Fruit fly (Drosophila melanogaster): Measurements from ENCODE around the gene CG14985.

- no peak for TF ChIP-seq psq (optimal IDR thresholded peaks at IDR 0.05)
- no peak for TF ChIP-seq insv (optimal IDR thresholded peaks at IDR 0.05)
- no peak for TF ChIP-seq Sin3A (optimal IDR thresholded peaks at IDR 0.05)
- no peak for TF ChIP-seq Myc (optimal IDR thresholded peaks at IDR 0.05)
- no peak for TF ChIP-seq ttk (optimal IDR thresholded peaks at IDR 0.05)
- TF ChIP-seq h (optimal IDR thresholded peaks at IDR 0.05), result no peak
Observed at dm6 chr3L:4024464-4024863, 21.2 kb downstream of the CG14985 start.

Measured in Kc167 (cell line).